Worm (Caenorhabditis elegans) whole organism, young adult: ENCODE data around the gene C08E3.13.

Source experiments
- C17E4.6 ChIP-seq: fragments of 200-800 bp; sonication (Bioruptor generic); IDR thresholded peaks from 2 replicates; pipeline ENCODE4 v1.3.6; 2022; ENCODE audit warnings: missing genetic modification reagents, missing genetic modification characterization, missing compliant biosample characterization
- F39B2.1 ChIP-seq: fragments of 200-800 bp; sonication (Bioruptor generic); IDR thresholded peaks from 2 replicates; pipeline ENCODE4 v1.3.6; 2022; ENCODE audit warnings: missing genetic modification reagents, missing genetic modification characterization, missing compliant biosample characterization
- F55B11.4 ChIP-seq: sonication (generic microtip); optimal IDR thresholded peaks from 2 replicates; lab custom pipeline; 2016; ENCODE audit warnings: missing compliant biosample characterization, missing genetic modification characterization, borderline replicate concordance; ENCODE audit not compliant: insufficient read depth
- F57A8.1 ChIP-seq: fragments of 200-800 bp; sonication (Bioruptor generic); optimal IDR thresholded peaks from 2 replicates; lab custom pipeline; 2018; ENCODE audit warnings: mild to moderate bottlenecking, missing genetic modification characterization, moderate library complexity, missing compliant biosample characterization
- K12H6.12 ChIP-seq: fragments of 200-800 bp; sonication (Bioruptor generic); optimal IDR thresholded peaks from 2 replicates; lab custom pipeline; 2018; ENCODE audit warnings: mild to moderate bottlenecking, missing genetic modification characterization, missing compliant biosample characterization
- Y53G8AR.9 ChIP-seq: fragments of 200-800 bp; sonication (Bioruptor generic); conservative IDR thresholded peaks from 2 replicates; pipeline ENCODE4 v1.3.6; 2022; ENCODE audit warnings: missing genetic modification reagents, missing genetic modification characterization, missing compliant biosample characterization
- akir-1 ChIP-seq: fragments of 200-800 bp; sonication (Bioruptor generic); optimal IDR thresholded peaks from 2 replicates; lab custom pipeline; 2018; ENCODE audit warnings: mild to moderate bottlenecking, missing genetic modification characterization, moderate library complexity, missing compliant biosample characterization
- aptf-3 ChIP-seq: fragments of 200-800 bp; sonication (Bioruptor generic); IDR thresholded peaks from 2 replicates; pipeline ENCODE4 v1.3.6; 2022; ENCODE audit warnings: missing genetic modification characterization, missing compliant biosample characterization
- ceh-100 ChIP-seq: fragments of 200-800 bp; sonication (Bioruptor generic); IDR thresholded peaks from 2 replicates; pipeline ENCODE4 v1.3.6; 2022; ENCODE audit warnings: missing genetic modification reagents, missing genetic modification characterization, missing compliant biosample characterization
- ceh-79 ChIP-seq: sonication (generic microtip); optimal IDR thresholded peaks from 2 replicates; lab custom pipeline; 2017; ENCODE audit warnings: mild to moderate bottlenecking, missing genetic modification characterization, missing compliant biosample characterization
- dox-1 ChIP-seq: fragments of 200-800 bp; sonication (Bioruptor generic); IDR thresholded peaks from 2 replicates; pipeline ENCODE4 v1.3.6; 2022; ENCODE audit warnings: missing genetic modification reagents, missing genetic modification characterization, missing compliant biosample characterization
- egl-18 ChIP-seq: fragments of 200-800 bp; sonication (Bioruptor generic); IDR thresholded peaks from 2 replicates; pipeline ENCODE4 v1.3.6; 2022; ENCODE audit warnings: missing genetic modification reagents, missing genetic modification characterization, missing compliant biosample characterization
- egrh-3 ChIP-seq: fragments of 200-800 bp; sonication (Bioruptor generic); IDR thresholded peaks from 2 replicates; pipeline ENCODE4 v1.3.6; 2022; ENCODE audit warnings: missing genetic modification reagents, missing genetic modification characterization, missing compliant biosample characterization
- ekl-4 ChIP-seq: fragments of 200-800 bp; sonication (Bioruptor generic); IDR thresholded peaks from 2 replicates; pipeline ENCODE4 v1.3.6; 2022; ENCODE audit warnings: missing genetic modification reagents, missing genetic modification characterization, missing compliant biosample characterization
- fkh-3 ChIP-seq: sonication (generic microtip); optimal IDR thresholded peaks from 2 replicates; lab custom pipeline; 2016; ENCODE audit warnings: mild to moderate bottlenecking, missing genetic modification characterization, missing compliant biosample characterization
- hmg-1.2 ChIP-seq: fragments of 200-800 bp; sonication (Bioruptor generic); IDR thresholded peaks from 2 replicates; pipeline ENCODE4 v1.3.6; 2022; ENCODE audit warnings: missing genetic modification reagents, missing genetic modification characterization, missing compliant biosample characterization
- lag-1 ChIP-seq: fragments of 200-800 bp; sonication (Bioruptor generic); IDR thresholded peaks from 2 replicates; pipeline ENCODE4 v1.3.6; 2022; ENCODE audit warnings: missing genetic modification reagents, missing genetic modification characterization, missing compliant biosample characterization
- let-526 ChIP-seq: fragments of 200-800 bp; sonication (Bioruptor generic); IDR thresholded peaks from 2 replicates; pipeline ENCODE4 v1.3.6; 2022; ENCODE audit warnings: missing genetic modification reagents, missing genetic modification characterization, missing compliant biosample characterization
- lin-40 ChIP-seq: sonication (generic microtip); optimal IDR thresholded peaks from 2 replicates; lab custom pipeline; 2016; ENCODE audit warnings: missing genetic modification characterization, mild to moderate bottlenecking, missing compliant biosample characterization, missing genotype, missing genetic modification reagents
- lin-54 ChIP-seq: fragments of 200-800 bp; sonication (Bioruptor generic); optimal IDR thresholded peaks from 2 replicates; lab custom pipeline; 2018; ENCODE audit warnings: mild to moderate bottlenecking, missing genetic modification characterization, missing compliant biosample characterization
- madf-10 ChIP-seq: sonication (generic microtip); optimal IDR thresholded peaks from 2 replicates; lab custom pipeline; 2016; ENCODE audit warnings: mild to moderate bottlenecking, missing genetic modification characterization, missing compliant biosample characterization
- madf-8 ChIP-seq: fragments of 200-800 bp; sonication (Bioruptor generic); conservative IDR thresholded peaks from 2 replicates; pipeline ENCODE4 v1.3.6; 2022; ENCODE audit warnings: missing genetic modification reagents, missing genetic modification characterization, missing compliant biosample characterization
- mel-28 ChIP-seq: sonication (generic microtip); optimal IDR thresholded peaks from 2 replicates; lab custom pipeline; 2016; ENCODE audit warnings: borderline replicate concordance, mild to moderate bottlenecking, missing genetic modification characterization, missing compliant biosample characterization
- mxl-1 ChIP-seq: sonication (generic microtip); optimal IDR thresholded peaks from 2 replicates; lab custom pipeline; 2016; ENCODE audit warnings: missing genetic modification characterization, missing compliant biosample characterization
- nfya-1 ChIP-seq: sonication (generic microtip); optimal IDR thresholded peaks from 2 replicates; lab custom pipeline; 2017; ENCODE audit warnings: antibody characterized with exemption, missing compliant biosample characterization, missing genetic modification characterization, borderline replicate concordance; ENCODE audit not compliant: insufficient read depth
- nhr-120 ChIP-seq: fragments of 200-800 bp; sonication (Bioruptor generic); IDR thresholded peaks from 2 replicates; pipeline ENCODE4 v1.3.6; 2022; ENCODE audit warnings: missing genetic modification characterization, missing compliant biosample characterization
- nhr-179 ChIP-seq: sonication (generic microtip); optimal IDR thresholded peaks from 2 replicates; lab custom pipeline; 2016; ENCODE audit warnings: mild to moderate bottlenecking, missing genetic modification characterization, missing compliant biosample characterization
- nhr-27 ChIP-seq: fragments of 200-800 bp; sonication (Bioruptor generic); optimal IDR thresholded peaks from 2 replicates; lab custom pipeline; 2018; ENCODE audit warnings: mild to moderate bottlenecking, missing genetic modification characterization, moderate library complexity, missing compliant biosample characterization
- nhr-80 ChIP-seq: sonication (generic microtip); optimal IDR thresholded peaks from 2 replicates; lab custom pipeline; 2016; ENCODE audit warnings: missing genetic modification characterization, missing compliant biosample characterization
- rpc-1 ChIP-seq, 2 experiments: fragments of 150-350 bp in 1 of 2; sonication (generic microtip) in 1 of 2; optimal IDR thresholded peaks; 2 replicates each; lab custom pipeline; 2014 to 2018; ENCODE audit warnings: missing biosample characterization in 1 of 2, missing genetic modification characterization in 1 of 2, missing genetic modification reagents in 1 of 2, missing genotype in 1 of 2
- sea-2 ChIP-seq: fragments of 200-800 bp; sonication (Bioruptor generic); IDR thresholded peaks from 2 replicates; pipeline ENCODE4 v1.3.6; 2022; ENCODE audit warnings: missing genetic modification characterization, missing compliant biosample characterization
- snpc-4 ChIP-seq, 5 experiments: fragments of 150-350 bp in 1 of 5; sonication (generic microtip) in 4 of 5; optimal IDR thresholded peaks; 2 replicates each; lab custom pipeline; 2014 to 2018; ENCODE audit warnings: missing genetic modification characterization in 5 of 5, missing biosample characterization in 3 of 5, antibody characterized with exemption in 2 of 5, mild to moderate bottlenecking in 2 of 5, missing compliant biosample characterization in 2 of 5, missing genotype in 2 of 5, moderate library complexity in 2 of 5, missing genetic modification reagents in 1 of 5
- sptf-2 ChIP-seq: fragments of 200-800 bp; sonication (Bioruptor generic); optimal IDR thresholded peaks from 2 replicates; lab custom pipeline; 2018; ENCODE audit warnings: mild to moderate bottlenecking, missing genetic modification characterization, missing compliant biosample characterization
- tbp1 ChIP-seq: fragments of 200-800 bp; sonication (Bioruptor generic); optimal IDR thresholded peaks from 2 replicates; lab custom pipeline; 2018; ENCODE audit warnings: mild to moderate bottlenecking, missing genetic modification characterization, missing compliant biosample characterization
- tbx-9 ChIP-seq: sonication (generic microtip); optimal IDR thresholded peaks from 2 replicates; lab custom pipeline; 2016; ENCODE audit warnings: borderline replicate concordance, missing genetic modification characterization, inconsistent platforms, missing compliant biosample characterization
- zfh-2 ChIP-seq: fragments of 200-800 bp; sonication (Bioruptor generic); conservative IDR thresholded peaks from 2 replicates; pipeline ENCODE4 v1.3.6; 2022; ENCODE audit warnings: missing genetic modification reagents, missing genetic modification characterization, missing compliant biosample characterization
- ztf-22 ChIP-seq: fragments of 200-800 bp; sonication (Bioruptor generic); optimal IDR thresholded peaks from 2 replicates; lab custom pipeline; 2018; ENCODE audit warnings: mild to moderate bottlenecking, missing genetic modification characterization, moderate library complexity, missing compliant biosample characterization
- ztf-25 ChIP-seq: fragments of 200-800 bp; sonication (Bioruptor generic); IDR thresholded peaks from 2 replicates; pipeline ENCODE4 v1.3.6; 2022; ENCODE audit warnings: missing genetic modification reagents, missing genetic modification characterization, missing compliant biosample characterization
- ztf-3 ChIP-seq: fragments of 200-800 bp; sonication (Bioruptor generic); optimal IDR thresholded peaks from 2 replicates; lab custom pipeline; 2018; ENCODE audit warnings: mild to moderate bottlenecking, missing genetic modification characterization, missing compliant biosample characterization

C08E3.13 gene

ce11 chrII:1607575-1607974 is 24.5 kb downstream of the C08E3.13 start:
- no peak for TF ChIP-seq aptf-3 (GFP tag; lab: Robert Waterston, UW)
- TF ChIP-seq ztf-22 (GFP tag; lab: Kevin White, UChicago) = no peak
- TF ChIP-seq ztf-25 (GFP tag; lab: Robert Waterston, UW) = no peak
- peak; percentile 40 for TF ChIP-seq nhr-80
- TF ChIP-seq dox-1 = no peak
- no peak for TF ChIP-seq sea-2 (GFP tag; lab: Robert Waterston, UW)
- TF ChIP-seq egl-18 (GFP tag; lab: Robert Waterston, UW) = no peak
- TF ChIP-seq ceh-100 (GFP tag; lab: Robert Waterston, UW) = no peak

ce11 chrII:1606079-1606478 is 26.0 kb downstream of the C08E3.13 start, which contains the start of gene bath-33:
Gene bath-33, minus strand, starts transcription at chrII:1606179.
- TF ChIP-seq F55B11.4 (tag; lab: Kevin White, UChicago) = no peak
- TF ChIP-seq F57A8.1 (GFP tag; lab: Kevin White, UChicago) = no peak
- TF ChIP-seq nhr-27 = no peak
- TF ChIP-seq tbx-9 (tag; lab: Kevin White, UChicago) = no peak
- no peak for TF ChIP-seq fkh-3
- TF ChIP-seq lin-40 = no peak

- no peak for TF ChIP-seq mel-28 (tag; lab: Kevin White, UChicago)
- no peak for TF ChIP-seq K12H6.12 (tag; lab: Kevin White, UChicago)
- TF ChIP-seq nhr-179 (tag; lab: Kevin White, UChicago) = no peak
- no peak for TF ChIP-seq let-526 (GFP tag; lab: Robert Waterston, UW)
- TF ChIP-seq C17E4.6 (GFP tag; lab: Robert Waterston, UW) = no peak
- TF ChIP-seq nfya-1 = no peak
- TF ChIP-seq madf-8 (GFP tag; lab: Robert Waterston, UW) = no peak
- no peak for TF ChIP-seq snpc-4 (GFP tag; optimal IDR thresholded peaks at IDR 0.05; lab: Kevin White, UChicago)
- TF ChIP-seq snpc-4 (tag; optimal IDR thresholded peaks at IDR 0.05; lab: Kevin White, UChicago) = no peak
- TF ChIP-seq nhr-120 = no peak
- no peak for TF ChIP-seq lag-1
- TF ChIP-seq akir-1 (GFP tag; lab: Kevin White, UChicago) = no peak
- no peak for TF ChIP-seq ztf-3 (GFP tag; lab: Kevin White, UChicago)
- TF ChIP-seq tbp1 = no peak
- no peak for TF ChIP-seq lin-54
Measured at ce11 chrII:1605010-1605409, 27.1 kb downstream of the C08E3.13 start.

- TF ChIP-seq sptf-2 (no peak), egrh-3 (GFP tag; lab: Robert Waterston, UW) (peak; percentile 50; the same call in 1 of the 2 replicates), madf-10 (tag; lab: Kevin White, UChicago) (no peak), zfh-2 (GFP tag; lab: Robert Waterston, UW) (peak; percentile 69), rpc-1 (optimal IDR thresholded peaks at IDR 0.05; lab: Kevin White, UChicago) (no peak), rpc-1 (tag; optimal IDR thresholded peaks at IDR 0.05; lab: Kevin White, UChicago) (no peak)
Measured at ce11 chrII:1603049-1603448, 29.1 kb downstream of the C08E3.13 start.

- TF ChIP-seq hmg-1.2 = no peak
- TF ChIP-seq ceh-79 (tag; lab: Kevin White, UChicago) = no peak
- no peak for TF ChIP-seq zfh-2 (GFP tag; lab: Robert Waterston, UW)
- TF ChIP-seq rpc-1 (optimal IDR thresholded peaks at IDR 0.05; lab: Kevin White, UChicago) = no peak
- no peak for TF ChIP-seq rpc-1 (tag; optimal IDR thresholded peaks at IDR 0.05; lab: Kevin White, UChicago)
- no peak for TF ChIP-seq fkh-3
- TF ChIP-seq ekl-4 = no peak
- TF ChIP-seq F39B2.1 (GFP tag; lab: Robert Waterston, UW) = no peak
- TF ChIP-seq mxl-1 (tag; lab: Kevin White, UChicago) = no peak
- no peak for TF ChIP-seq F57A8.1 (GFP tag; lab: Kevin White, UChicago)
- no peak for TF ChIP-seq Y53G8AR.9 (GFP tag; lab: Robert Waterston, UW)
Measured at ce11 chrII:1601507-1601906, 30.6 kb downstream of the C08E3.13 start, which contains the start of gene bath-47. Gene bath-47, plus strand, starts transcription at chrII:1601811.
